Fruit fly (Drosophila melanogaster) whole organism, embryonic: ENCODE measurements around the gene CG44094.

Experiments used
- Aef1 ChIP-seq: fragments of 200-800 bp; sonication (Bioruptor generic); IDR thresholded peaks from 3 replicates; pipeline ENCODE4 v1.3.6; 2022; ENCODE audit warnings: missing biosample characterization, missing genetic modification characterization
- Asciz ChIP-seq: fragments of 200-800 bp; sonication (Bioruptor generic); optimal IDR thresholded peaks from 2 replicates; lab custom pipeline; 2017; ENCODE audit warnings: missing biosample characterization, mild to moderate bottlenecking, missing genetic modification characterization, missing genetic modification reagents
- Atf3 ChIP-seq: fragments of 200-800 bp; sonication (Bioruptor generic); optimal IDR thresholded peaks from 3 replicates; lab custom pipeline; 2016; ENCODE audit warnings: missing biosample characterization, missing genetic modification characterization
- Blimp-1 ChIP-seq: fragments of 200-800 bp; sonication (Bioruptor generic); optimal IDR thresholded peaks from 3 replicates; lab custom pipeline; 2018; ENCODE audit warnings: missing biosample characterization, missing genetic modification characterization, mild to moderate bottlenecking, moderate library complexity, missing genetic modification reagents
- Bteb2 ChIP-seq: fragments of 200-800 bp; sonication (Bioruptor generic); optimal IDR thresholded peaks from 2 replicates; lab custom pipeline; 2016; ENCODE audit warnings: missing biosample characterization, missing genetic modification characterization
- CG10147 ChIP-seq: fragments of 200-800 bp; sonication (Bioruptor generic); optimal IDR thresholded peaks from 2 replicates; lab custom pipeline; 2019; ENCODE audit warnings: missing biosample characterization, mild to moderate bottlenecking, missing genetic modification characterization, moderate library complexity
- CG10209 ChIP-seq: fragments of 200-800 bp; sonication (Bioruptor generic); optimal IDR thresholded peaks from 3 replicates; lab custom pipeline; 2017; ENCODE audit warnings: missing biosample characterization, mild to moderate bottlenecking, missing genetic modification characterization, missing genetic modification reagents
- CG13287 ChIP-seq: fragments of 200-800 bp; sonication (Bioruptor generic); IDR thresholded peaks from 2 replicates; pipeline ENCODE4 v1.3.6; 2022; ENCODE audit warnings: missing biosample characterization, missing genetic modification characterization; ENCODE audit not compliant: partially characterized antibody
- CG1529 ChIP-seq: fragments of 200-800 bp; sonication (Bioruptor generic); optimal IDR thresholded peaks from 3 replicates; lab custom pipeline; 2018; ENCODE audit warnings: missing biosample characterization, missing genetic modification characterization
- CG1603 ChIP-seq: fragments of 200-800 bp; sonication (Bioruptor generic); optimal IDR thresholded peaks from 2 replicates; lab custom pipeline; 2019; ENCODE audit warnings: missing biosample characterization, mild to moderate bottlenecking, missing genetic modification characterization, moderate library complexity
- CG16815 ChIP-seq: fragments of 200-800 bp; sonication (Bioruptor generic); optimal IDR thresholded peaks from 3 replicates; lab custom pipeline; 2017; ENCODE audit warnings: missing biosample characterization, mild to moderate bottlenecking, missing genetic modification characterization
- CG17359 ChIP-seq: fragments of 200-800 bp; sonication (Bioruptor generic); optimal IDR thresholded peaks from 3 replicates; lab custom pipeline; 2018; ENCODE audit warnings: missing biosample characterization, mild to moderate bottlenecking, missing genetic modification characterization, moderate library complexity
- CG18764 ChIP-seq: fragments of 200-800 bp; sonication (Bioruptor generic); optimal IDR thresholded peaks from 3 replicates; lab custom pipeline; 2016; ENCODE audit warnings: missing biosample characterization, missing genetic modification characterization
- CG30431 ChIP-seq: fragments of 200-800 bp; sonication (Bioruptor generic); optimal IDR thresholded peaks from 2 replicates; lab custom pipeline; 2017; ENCODE audit warnings: missing biosample characterization, missing genetic modification characterization
- CG31365 ChIP-seq: fragments of 200-800 bp; sonication (Bioruptor generic); optimal IDR thresholded peaks from 2 replicates; lab custom pipeline; 2018; ENCODE audit warnings: missing biosample characterization, mild to moderate bottlenecking, missing genetic modification characterization
- CG3407 ChIP-seq: fragments of 200-800 bp; sonication (Bioruptor generic); optimal IDR thresholded peaks from 2 replicates; lab custom pipeline; 2018; ENCODE audit warnings: missing biosample characterization, mild to moderate bottlenecking, missing genetic modification characterization
- CG34422 ChIP-seq: fragments of 200-800 bp; sonication (Bioruptor generic); IDR thresholded peaks from 3 replicates; pipeline ENCODE4 v1.3.6; 2022; ENCODE audit warnings: missing biosample characterization, missing genetic modification characterization
- CG4617 ChIP-seq: fragments of 200-800 bp; sonication (Bioruptor generic); optimal IDR thresholded peaks from 3 replicates; lab custom pipeline; 2016; ENCODE audit warnings: missing biosample characterization, missing genetic modification characterization, borderline replicate concordance
- CG4730 ChIP-seq: fragments of 200-800 bp; sonication (Bioruptor generic); IDR thresholded peaks from 2 replicates; pipeline ENCODE4 v1.3.6; 2022; ENCODE audit warnings: missing biosample characterization, missing genetic modification characterization
- D19A ChIP-seq: fragments of 200-800 bp; optimal IDR thresholded peaks from 3 replicates; lab custom pipeline; 2019; ENCODE audit warnings: missing biosample characterization, mild to moderate bottlenecking, missing genetic modification characterization, moderate library complexity
- ERR ChIP-seq: fragments of 200-800 bp; sonication (Bioruptor generic); optimal IDR thresholded peaks from 2 replicates; lab custom pipeline; 2016; ENCODE audit warnings: missing biosample characterization, missing genetic modification characterization
- H15 ChIP-seq: fragments of 200-800 bp; sonication (Bioruptor generic); IDR thresholded peaks from 3 replicates; pipeline ENCODE4 v1.3.6; 2022; ENCODE audit warnings: missing biosample characterization, missing genetic modification characterization
- Poxn ChIP-seq: fragments of 200-800 bp; sonication (Bioruptor generic); IDR thresholded peaks from 2 replicates; pipeline ENCODE4 v1.3.6; 2022; ENCODE audit warnings: missing biosample characterization, missing genetic modification characterization
- Sin3A ChIP-seq: fragments of >200 bp; optimal IDR thresholded peaks from 2 replicates; lab custom pipeline; 2018
- Trl ChIP-seq, 3 experiments: fragments of >200 bp in 2 of 3; fragments of 200-800 bp in 1 of 3; sonication (Bioruptor generic) in 1 of 3; optimal IDR thresholded peaks; 2 replicates in 1 of 3; 3 replicates in 2 of 3; lab custom pipeline; 2016 to 2017; ENCODE audit warnings: missing biosample characterization in 1 of 3, missing genetic modification characterization in 1 of 3
- Vsx1 ChIP-seq: fragments of 200-800 bp; sonication (Bioruptor generic); optimal IDR thresholded peaks from 2 replicates; lab custom pipeline; 2017; ENCODE audit warnings: missing biosample characterization, mild to moderate bottlenecking, missing genetic modification characterization, missing genetic modification reagents
- ato ChIP-seq: fragments of 200-800 bp; sonication (Bioruptor generic); IDR thresholded peaks from 2 replicates; pipeline ENCODE4 v1.3.6; 2022; ENCODE audit warnings: missing biosample characterization, missing genetic modification characterization; ENCODE audit not compliant: partially characterized antibody
- bbx ChIP-seq: fragments of 200-800 bp; sonication (Bioruptor generic); IDR thresholded peaks from 2 replicates; pipeline ENCODE4 v1.3.6; 2022; ENCODE audit warnings: missing biosample characterization, missing genetic modification characterization; ENCODE audit not compliant: partially characterized antibody
- bcd ChIP-seq: fragments of 200-800 bp; sonication (Bioruptor generic); optimal IDR thresholded peaks from 2 replicates; lab custom pipeline; 2017; ENCODE audit warnings: missing biosample characterization, mild to moderate bottlenecking, missing genetic modification characterization
- bigmax ChIP-seq: fragments of 200-800 bp; sonication (Bioruptor generic); optimal IDR thresholded peaks from 2 replicates; lab custom pipeline; 2018; ENCODE audit warnings: missing biosample characterization, mild to moderate bottlenecking, missing genetic modification characterization
- corto ChIP-seq: fragments of 200-800 bp; sonication (Bioruptor generic); optimal IDR thresholded peaks from 2 replicates; lab custom pipeline; 2016; ENCODE audit warnings: missing biosample characterization, mild to moderate bottlenecking, missing genetic modification characterization, moderate library complexity
- da ChIP-seq: fragments of 200-800 bp; sonication (Bioruptor generic); optimal IDR thresholded peaks from 2 replicates; lab custom pipeline; 2016; ENCODE audit warnings: missing biosample characterization, missing genetic modification characterization
- disco-r ChIP-seq: fragments of 200-800 bp; sonication (Bioruptor generic); optimal IDR thresholded peaks from 2 replicates; lab custom pipeline; 2016; ENCODE audit warnings: missing biosample characterization, missing genetic modification characterization
- dmrt99B ChIP-seq: fragments of 200-800 bp; sonication (Bioruptor generic); optimal IDR thresholded peaks from 2 replicates; lab custom pipeline; 2018; ENCODE audit warnings: missing biosample characterization, mild to moderate bottlenecking, missing genetic modification characterization, moderate library complexity
- dysf ChIP-seq: fragments of 200-800 bp; sonication (Bioruptor generic); IDR thresholded peaks from 3 replicates; pipeline ENCODE4 v1.3.6; 2022; ENCODE audit warnings: missing biosample characterization, missing genetic modification characterization
- eyg ChIP-seq: fragments of 200-800 bp; sonication (Bioruptor generic); optimal IDR thresholded peaks from 3 replicates; lab custom pipeline; 2016; ENCODE audit warnings: missing biosample characterization, missing genetic modification characterization
- grn ChIP-seq: fragments of 200-800 bp; sonication (Bioruptor generic); optimal IDR thresholded peaks from 3 replicates; lab custom pipeline; 2017; ENCODE audit warnings: missing biosample characterization, missing genetic modification characterization
- gsb-n ChIP-seq: fragments of 200-800 bp; sonication (Bioruptor generic); optimal IDR thresholded peaks from 3 replicates; lab custom pipeline; 2018; ENCODE audit warnings: missing biosample characterization, mild to moderate bottlenecking, missing genetic modification characterization
- her ChIP-seq: fragments of 200-800 bp; sonication (Bioruptor generic); optimal IDR thresholded peaks from 2 replicates; lab custom pipeline; 2016; ENCODE audit warnings: missing biosample characterization, missing genetic modification characterization
- ind ChIP-seq: fragments of 200-800 bp; sonication (Bioruptor generic); optimal IDR thresholded peaks from 3 replicates; lab custom pipeline; 2016; ENCODE audit warnings: missing biosample characterization, missing genetic modification characterization
- inv ChIP-seq: fragments of 200-800 bp; sonication (Bioruptor generic); IDR thresholded peaks from 2 replicates; pipeline ENCODE4 v1.3.6; 2022; ENCODE audit warnings: missing biosample characterization, missing genetic modification characterization; ENCODE audit not compliant: partially characterized antibody
- luna ChIP-seq: fragments of 200-800 bp; sonication (Bioruptor generic); optimal IDR thresholded peaks from 2 replicates; lab custom pipeline; 2016; ENCODE audit warnings: missing biosample characterization, missing genetic modification characterization
- p53 ChIP-seq: fragments of 200-800 bp; sonication (Bioruptor generic); optimal IDR thresholded peaks from 2 replicates; lab custom pipeline; 2016; ENCODE audit warnings: missing biosample characterization, missing genetic modification characterization
- peb ChIP-seq: fragments of 200-800 bp; sonication (Bioruptor generic); IDR thresholded peaks from 2 replicates; pipeline ENCODE4 v1.3.6; 2022; ENCODE audit warnings: missing biosample characterization, missing genetic modification characterization
- pum ChIP-seq: fragments of 200-800 bp; sonication (Bioruptor generic); optimal IDR thresholded peaks from 2 replicates; lab custom pipeline; 2016; ENCODE audit warnings: missing biosample characterization, missing genetic modification characterization
- rib ChIP-seq: fragments of 200-800 bp; sonication (Bioruptor generic); IDR thresholded peaks from 2 replicates; pipeline ENCODE4 v1.3.6; 2022; ENCODE audit warnings: missing biosample characterization, missing genetic modification characterization
- run ChIP-seq: fragments of 200-800 bp; sonication (Bioruptor generic); optimal IDR thresholded peaks from 3 replicates; lab custom pipeline; 2018; ENCODE audit warnings: missing biosample characterization, mild to moderate bottlenecking, missing genetic modification characterization
- sob ChIP-seq: fragments of 200-800 bp; sonication (Bioruptor generic); IDR thresholded peaks from 2 replicates; pipeline ENCODE4 v1.3.6; 2022; ENCODE audit warnings: missing biosample characterization, missing genetic modification characterization
- tgo ChIP-seq: fragments of 200-800 bp; sonication (Bioruptor generic); IDR thresholded peaks from 3 replicates; pipeline ENCODE4 v1.3.6; 2022; ENCODE audit warnings: missing biosample characterization, missing genetic modification characterization
- tio ChIP-seq: fragments of 200-800 bp; sonication (Bioruptor generic); optimal IDR thresholded peaks from 2 replicates; lab custom pipeline; 2017; ENCODE audit warnings: missing biosample characterization, missing genetic modification characterization, inconsistent platforms
- zfh1 ChIP-seq: fragments of 200-800 bp; sonication (Bioruptor generic); IDR thresholded peaks from 3 replicates; pipeline ENCODE4 v1.3.6; 2022; ENCODE audit warnings: missing biosample characterization, missing genetic modification characterization
- zfh2 ChIP-seq: fragments of 200-800 bp; sonication (Bioruptor generic); optimal IDR thresholded peaks from 2 replicates; lab custom pipeline; 2016; ENCODE audit warnings: missing biosample characterization, missing genetic modification characterization

The CG44094 gene

DNA sequence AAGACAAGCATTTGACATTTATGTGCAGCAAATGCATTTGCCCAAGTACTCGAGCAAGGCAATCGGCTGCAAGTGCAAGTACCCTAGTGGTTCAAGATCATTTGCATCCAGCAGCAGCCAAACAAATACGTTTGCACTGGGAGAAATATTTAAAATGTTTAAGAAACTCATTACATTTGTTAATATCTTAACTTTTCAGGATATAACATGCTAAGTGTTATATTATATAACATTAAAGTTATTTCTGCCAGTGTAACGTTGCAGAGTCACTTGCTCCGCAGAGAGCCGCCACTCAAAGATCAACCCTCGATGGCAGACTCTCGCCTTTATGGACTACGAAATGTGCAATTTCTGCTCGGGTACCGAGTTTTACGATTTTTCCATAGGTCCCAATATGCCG is 13.1 kb upstream of the CG44094 start (continued):
- TF ChIP-seq CG31365 (tag; lab: Kevin White, UChicago) (no peak), dmrt99B (tag; lab: Kevin White, UChicago) (no peak), bbx (GFP tag; lab: Robert Waterston, UW) (no peak), CG16815 (GFP tag; lab: Kevin White, UChicago) (peak; percentile 22), grn (GFP tag; lab: Kevin White, UChicago) (no peak), CG13287 (no peak), zfh2 (GFP tag; lab: Kevin White, UChicago) (no peak), tio (GFP tag; lab: Kevin White, UChicago) (no peak), CG18764 (GFP tag; lab: Kevin White, UChicago) (no peak), pum (GFP tag; lab: Kevin White, UChicago) (no peak), bcd (GFP tag; lab: Kevin White, UChicago) (no peak), run (no peak), ind (GFP tag; lab: Kevin White, UChicago) (no peak), CG4617 (GFP tag; lab: Kevin White, UChicago) (no peak), ato (GFP tag; lab: Robert Waterston, UW) (no peak), CG1529 (no peak), CG4730 (GFP tag; lab: Robert Waterston, UW) (no peak), Aef1 (GFP tag; lab: Robert Waterston, UW) (no peak), zfh1 (GFP tag; lab: Robert Waterston, UW) (peak; percentile 56; the same call in 2 of the 3 replicates), rib (GFP tag; lab: Robert Waterston, UW) (no peak), sob (GFP tag; lab: Robert Waterston, UW) (no peak), Poxn (GFP tag; lab: Robert Waterston, UW) (no peak), gsb-n (tag; lab: Kevin White, UChicago) (no peak), peb (no peak), p53 (no peak), dysf (GFP tag; lab: Robert Waterston, UW) (no peak), CG34422 (no peak), bigmax (GFP tag; lab: Kevin White, UChicago) (no peak), H15 (no peak), Vsx1 (GFP tag; lab: Kevin White, UChicago) (no peak), Atf3 (GFP tag; lab: Kevin White, UChicago) (no peak), Bteb2 (GFP tag; lab: Kevin White, UChicago) (no peak), ERR (GFP tag; lab: Kevin White, UChicago) (no peak), CG30431 (GFP tag; lab: Kevin White, UChicago) (no peak), CG17359 (no peak), disco-r (no peak), tgo (GFP tag; lab: Robert Waterston, UW) (no peak; the same call in 2 of the 3 replicates), her (GFP tag; lab: Kevin White, UChicago) (no peak), Sin3A (lab: Kevin White, UChicago) (no peak), Trl (optimal IDR thresholded peaks at IDR 0.05; lab: Kevin White, UChicago) (no peak), Trl (GFP tag; optimal IDR thresholded peaks at IDR 0.05; lab: Kevin White, UChicago) (no peak), CG3407 (no peak), luna (no peak), corto (GFP tag; lab: Kevin White, UChicago) (no peak), Asciz (GFP tag; lab: Kevin White, UChicago) (no peak), da (GFP tag; lab: Kevin White, UChicago) (no peak), CG10209 (GFP tag; lab: Kevin White, UChicago) (peak; percentile 12), inv (GFP tag; lab: Robert Waterston, UW) (no peak), eyg (GFP tag; lab: Kevin White, UChicago) (no peak), Blimp-1 (GFP tag; lab: Kevin White, UChicago) (no peak), CG10147 (GFP tag; lab: Kevin White, UChicago) (no peak), D19A (tag; lab: Kevin White, UChicago) (peak; percentile 3), CG1603 (peak; percentile 51)
